Fruit fly (Drosophila melanogaster) whole organism, adult: ENCODE measurements around the gene Src64B.

ENCODE experiments used
- CG11617 ChIP-seq: fragments of 200-800 bp; sonication (Bioruptor generic); optimal IDR thresholded peaks from 2 replicates; lab custom pipeline; 2017; ENCODE audit warnings: mild to moderate bottlenecking, missing biosample characterization, missing genetic modification reagents, missing genetic modification characterization
- CG12768 ChIP-seq: fragments of 200-800 bp; sonication (Bioruptor generic); optimal IDR thresholded peaks from 2 replicates; lab custom pipeline; 2017; ENCODE audit warnings: missing biosample characterization, missing genetic modification characterization, mild to moderate bottlenecking, moderate library complexity, missing genetic modification reagents
- CG14711 ChIP-seq: fragments of 200-800 bp; sonication (Bioruptor generic); optimal IDR thresholded peaks from 2 replicates; lab custom pipeline; 2018; ENCODE audit warnings: missing biosample characterization, mild to moderate bottlenecking, missing genetic modification characterization, moderate library complexity
- CG1620 ChIP-seq: fragments of 200-800 bp; sonication (Bioruptor generic); optimal IDR thresholded peaks from 2 replicates; lab custom pipeline; 2016; ENCODE audit warnings: missing biosample characterization, missing genetic modification characterization
- CG33017 ChIP-seq: fragments of 200-800 bp; sonication (Bioruptor generic); optimal IDR thresholded peaks from 2 replicates; lab custom pipeline; 2018; ENCODE audit warnings: missing biosample characterization, mild to moderate bottlenecking, missing genetic modification characterization, moderate library complexity
- CG5204 ChIP-seq: fragments of 200-800 bp; sonication (Bioruptor generic); optimal IDR thresholded peaks from 2 replicates; lab custom pipeline; 2016; ENCODE audit warnings: missing biosample characterization, missing genetic modification characterization
- CG7045 ChIP-seq: fragments of 200-800 bp; sonication (Bioruptor generic); optimal IDR thresholded peaks from 2 replicates; lab custom pipeline; 2017; ENCODE audit warnings: missing biosample characterization, mild to moderate bottlenecking, missing genetic modification characterization
- CG7101 ChIP-seq: fragments of 200-800 bp; sonication (Bioruptor generic); optimal IDR thresholded peaks from 2 replicates; lab custom pipeline; 2018; ENCODE audit warnings: missing biosample characterization, mild to moderate bottlenecking, missing genetic modification characterization, moderate library complexity
- Clk ChIP-seq: fragments of 200-800 bp; sonication (Bioruptor generic); optimal IDR thresholded peaks from 2 replicates; lab custom pipeline; 2017; ENCODE audit warnings: missing biosample characterization, missing genetic modification characterization
- Crg-1 ChIP-seq: fragments of 200-800 bp; sonication (Bioruptor generic); optimal IDR thresholded peaks from 2 replicates; lab custom pipeline; 2016; ENCODE audit warnings: missing biosample characterization, missing genetic modification characterization
- Hr96 ChIP-seq: fragments of 200-800 bp; sonication (Bioruptor generic); optimal IDR thresholded peaks from 2 replicates; lab custom pipeline; 2016; ENCODE audit warnings: missing biosample characterization, missing genetic modification characterization
- Mnt ChIP-seq: fragments of 200-800 bp; sonication (Bioruptor generic); optimal IDR thresholded peaks from 2 replicates; lab custom pipeline; 2016; ENCODE audit warnings: missing biosample characterization, mild to moderate bottlenecking, missing genetic modification characterization
- bab1 ChIP-seq: fragments of 200-800 bp; sonication (Bioruptor generic); optimal IDR thresholded peaks from 3 replicates; lab custom pipeline; 2019; ENCODE audit warnings: missing biosample characterization, mild to moderate bottlenecking, missing genetic modification characterization, moderate library complexity
- cic ChIP-seq: fragments of 200-800 bp; sonication (Bioruptor generic); optimal IDR thresholded peaks from 2 replicates; lab custom pipeline; 2017; ENCODE audit warnings: missing biosample characterization, mild to moderate bottlenecking, missing genetic modification characterization, moderate library complexity
- cnc ChIP-seq, 2 experiments: fragments of >200 bp; optimal IDR thresholded peaks; 2 replicates each; lab custom pipeline; 2017
- kay ChIP-seq: fragments of 200-800 bp; sonication (Bioruptor generic); peaks from one replicate; lab custom pipeline; 2016; ENCODE audit warnings: missing biosample characterization, missing genetic modification characterization, borderline replicate concordance
- ovo ChIP-seq: fragments of 200-800 bp; sonication (Bioruptor generic); optimal IDR thresholded peaks from 2 replicates; lab custom pipeline; 2016; ENCODE audit warnings: missing biosample characterization, missing genetic modification characterization
- pad ChIP-seq: fragments of 200-800 bp; sonication (Bioruptor generic); optimal IDR thresholded peaks from 3 replicates; lab custom pipeline; 2017; ENCODE audit warnings: missing biosample characterization, missing genetic modification characterization, mild to moderate bottlenecking, moderate library complexity, missing genetic modification reagents
- tj ChIP-seq: fragments of 200-800 bp; sonication (Bioruptor generic); optimal IDR thresholded peaks from 3 replicates; lab custom pipeline; 2017; ENCODE audit warnings: missing biosample characterization, mild to moderate bottlenecking, missing genetic modification characterization, moderate library complexity
- toe ChIP-seq: fragments of 200-800 bp; sonication (Bioruptor generic); optimal IDR thresholded peaks from 2 replicates; lab custom pipeline; 2016; ENCODE audit warnings: missing biosample characterization, missing genetic modification characterization

Src64B gene

dm6 chr3L:4625387-4626386 lies at the start of gene Src64B:
Src64B (minus strand) TSS chr3L:4626196.
- TF ChIP-seq CG7101 (tag; lab: Kevin White, UChicago) (peak; percentile 19), cic (peak; percentile 11), pad (GFP tag; lab: Kevin White, UChicago) (peak; percentile 90), Mnt (GFP tag; lab: Kevin White, UChicago) (peak; percentile 57), CG33017 (tag; lab: Kevin White, UChicago) (no peak), CG7045 (GFP tag; lab: Kevin White, UChicago) (peak; percentile 29), kay (GFP tag; lab: Kevin White, UChicago) (peak; percentile 58), CG12768 (GFP tag; lab: Kevin White, UChicago) (no peak), Hr96 (GFP tag; lab: Kevin White, UChicago) (no peak), CG11617 (GFP tag; lab: Kevin White, UChicago) (peak; percentile 12), Clk (GFP tag; lab: Kevin White, UChicago) (no peak), tj (GFP tag; lab: Kevin White, UChicago) (peak; percentile 62), CG14711 (tag; lab: Kevin White, UChicago) (no peak), toe (GFP tag; lab: Kevin White, UChicago) (no peak), bab1 (GFP tag; lab: Kevin White, UChicago) (peak; percentile 66), cnc (optimal IDR thresholded peaks at IDR 0.05; lab: Kevin White, UChicago) (no peak), CG1620 (peak; percentile 36), CG5204 (GFP tag; lab: Kevin White, UChicago) (no peak), ovo (peak; percentile 19), Crg-1 (GFP tag; lab: Kevin White, UChicago) (peak; percentile 41)

dm6 chr3L:4667289-4667688 lies 41.3 kb upstream of the Src64B start, which contains the start of gene CG32236:
CG32236 (minus strand) TSS chr3L:4667389.
- TF ChIP-seq CG7045 (GFP tag; lab: Kevin White, UChicago) (no peak), CG14711 (tag; lab: Kevin White, UChicago) (no peak), tj (GFP tag; lab: Kevin White, UChicago) (no peak), kay (GFP tag; lab: Kevin White, UChicago) (no peak), CG11617 (GFP tag; lab: Kevin White, UChicago) (no peak), pad (GFP tag; lab: Kevin White, UChicago) (no peak), Hr96 (GFP tag; lab: Kevin White, UChicago) (no peak), Crg-1 (GFP tag; lab: Kevin White, UChicago) (no peak), CG33017 (tag; lab: Kevin White, UChicago) (no peak), CG12768 (GFP tag; lab: Kevin White, UChicago) (no peak), Mnt (GFP tag; lab: Kevin White, UChicago) (no peak), bab1 (GFP tag; lab: Kevin White, UChicago) (no peak)

- TF ChIP-seq pad (GFP tag; lab: Kevin White, UChicago) (no peak), Crg-1 (GFP tag; lab: Kevin White, UChicago) (no peak), ovo (no peak), CG12768 (GFP tag; lab: Kevin White, UChicago) (no peak), Clk (GFP tag; lab: Kevin White, UChicago) (no peak), toe (GFP tag; lab: Kevin White, UChicago) (no peak), CG11617 (GFP tag; lab: Kevin White, UChicago) (no peak)
Measured at dm6 chr3L:4647976-4648375, 22.0 kb upstream of the Src64B start, which contains the start of gene TTLL1B. TTLL1B (plus strand) TSS chr3L:4648276.

- TF ChIP-seq CG7101 (tag; lab: Kevin White, UChicago) (no peak), Mnt (GFP tag; lab: Kevin White, UChicago) (no peak), CG5204 (GFP tag; lab: Kevin White, UChicago) (no peak), bab1 (GFP tag; lab: Kevin White, UChicago) (no peak), CG11617 (GFP tag; lab: Kevin White, UChicago) (no peak), pad (GFP tag; lab: Kevin White, UChicago) (no peak), Crg-1 (GFP tag; lab: Kevin White, UChicago) (no peak), CG1620 (no peak), cic (no peak), tj (GFP tag; lab: Kevin White, UChicago) (no peak), toe (GFP tag; lab: Kevin White, UChicago) (no peak), cnc (optimal IDR thresholded peaks at IDR 0.05; lab: Kevin White, UChicago) (no peak), ovo (no peak), CG7045 (GFP tag; lab: Kevin White, UChicago) (no peak)
Measured at dm6 chr3L:4634689-4635088, 8.7 kb upstream of the Src64B start, which contains the start of gene CG13716. CG13716 (minus strand) TSS chr3L:4634789.

- TF ChIP-seq tj (GFP tag; lab: Kevin White, UChicago) (no peak), cic (peak; percentile 10), Mnt (GFP tag; lab: Kevin White, UChicago) (peak; percentile 12)
Measured at dm6 chr3L:4627012-4627411, 1.0 kb upstream of the Src64B start.

- TF ChIP-seq CG5204 (GFP tag; lab: Kevin White, UChicago) (no peak), CG14711 (tag; lab: Kevin White, UChicago) (no peak), Clk (GFP tag; lab: Kevin White, UChicago) (no peak), kay (GFP tag; lab: Kevin White, UChicago) (no peak), CG11617 (GFP tag; lab: Kevin White, UChicago) (no peak)
Measured at dm6 chr3L:4626434-4626833, 438 bp upstream of the Src64B start, which contains the start of gene HDAC1. HDAC1 (plus strand) TSS chr3L:4626734.
